Fruit fly (Drosophila melanogaster) whole organism, embryonic: ENCODE measurements around the gene Muc91C.

Experiments
- CG10462 ChIP-seq: fragments of 200-800 bp; sonication (Bioruptor generic); optimal IDR thresholded peaks from 2 replicates; lab custom pipeline; 2016; ENCODE audit warnings: missing biosample characterization, missing genetic modification characterization
- CG10979 ChIP-seq: fragments of 200-800 bp; sonication (Bioruptor generic); optimal IDR thresholded peaks from 2 replicates; lab custom pipeline; 2018; ENCODE audit warnings: missing biosample characterization, mild to moderate bottlenecking, missing genetic modification characterization, moderate library complexity
- CG11504 ChIP-seq: fragments of 200-800 bp; sonication (Bioruptor generic); optimal IDR thresholded peaks from 3 replicates; lab custom pipeline; 2019; ENCODE audit warnings: missing biosample characterization, mild to moderate bottlenecking, missing genetic modification characterization, moderate library complexity
- CG12219 ChIP-seq: fragments of 200-800 bp; sonication (Bioruptor generic); optimal IDR thresholded peaks from 3 replicates; lab custom pipeline; 2018; ENCODE audit warnings: missing biosample characterization, mild to moderate bottlenecking, missing genetic modification characterization
- CG12659 ChIP-seq: fragments of 200-800 bp; sonication (Bioruptor generic); optimal IDR thresholded peaks from 3 replicates; lab custom pipeline; 2017; ENCODE audit warnings: mild to moderate bottlenecking, missing biosample characterization, missing genetic modification reagents, missing genetic modification characterization
- CG14050 ChIP-seq: fragments of 200-800 bp; sonication (Bioruptor generic); IDR thresholded peaks from 3 replicates; pipeline ENCODE4 v1.3.6; 2022; ENCODE audit warnings: missing biosample characterization, missing genetic modification characterization
- CG14667 ChIP-seq: fragments of 200-800 bp; sonication (Bioruptor generic); IDR thresholded peaks from 2 replicates; pipeline ENCODE4 v1.3.6; 2022; ENCODE audit warnings: missing biosample characterization, missing genetic modification characterization
- CG14710 ChIP-seq: fragments of 200-800 bp; sonication (Bioruptor generic); optimal IDR thresholded peaks from 3 replicates; lab custom pipeline; 2019; ENCODE audit warnings: missing biosample characterization, mild to moderate bottlenecking, missing genetic modification characterization, moderate library complexity
- CG14860 ChIP-seq: fragments of 200-800 bp; sonication (Bioruptor generic); IDR thresholded peaks from 3 replicates; pipeline ENCODE4 v1.3.6; 2022; ENCODE audit warnings: missing biosample characterization, missing genetic modification characterization; ENCODE audit not compliant: partially characterized antibody
- CG15696 ChIP-seq: fragments of 200-800 bp; sonication (Bioruptor generic); optimal IDR thresholded peaks from 2 replicates; lab custom pipeline; 2019; ENCODE audit warnings: missing biosample characterization, mild to moderate bottlenecking, missing genetic modification characterization, moderate library complexity
- CG16863 ChIP-seq: fragments of 200-800 bp; sonication (Bioruptor generic); optimal IDR thresholded peaks from 3 replicates; lab custom pipeline; 2016; ENCODE audit warnings: missing biosample characterization, missing genetic modification characterization
- CG17186 ChIP-seq: fragments of 200-800 bp; sonication (Bioruptor generic); optimal IDR thresholded peaks from 3 replicates; lab custom pipeline; 2017; ENCODE audit warnings: missing biosample characterization, missing genetic modification reagents, missing genetic modification characterization
- CG17568 ChIP-seq: fragments of 200-800 bp; sonication (Bioruptor generic); optimal IDR thresholded peaks from 2 replicates; lab custom pipeline; 2018; ENCODE audit warnings: missing biosample characterization, mild to moderate bottlenecking, missing genetic modification characterization, moderate library complexity
- CG17612 ChIP-seq: fragments of 200-800 bp; sonication (Bioruptor generic); IDR thresholded peaks from 2 replicates; pipeline ENCODE4 v1.3.6; 2022; ENCODE audit warnings: missing biosample characterization, missing genetic modification characterization
- CG2199 ChIP-seq: fragments of 200-800 bp; sonication (Bioruptor generic); IDR thresholded peaks from 3 replicates; pipeline ENCODE4 v1.3.6; 2022; ENCODE audit warnings: missing biosample characterization, missing genetic modification characterization
- CG2202 ChIP-seq: fragments of 200-800 bp; sonication (Bioruptor generic); optimal IDR thresholded peaks from 2 replicates; lab custom pipeline; 2018; ENCODE audit warnings: missing biosample characterization, mild to moderate bottlenecking, missing genetic modification characterization
- CG3838 ChIP-seq: fragments of 200-800 bp; sonication (Bioruptor generic); optimal IDR thresholded peaks from 3 replicates; lab custom pipeline; 2016; ENCODE audit warnings: missing biosample characterization, missing genetic modification characterization
- CG4282 ChIP-seq: fragments of 200-800 bp; sonication (Bioruptor generic); optimal IDR thresholded peaks from 2 replicates; lab custom pipeline; 2016; ENCODE audit warnings: missing biosample characterization, missing genetic modification characterization
- CG4328 ChIP-seq: fragments of 200-800 bp; sonication (Bioruptor generic); optimal IDR thresholded peaks from 3 replicates; lab custom pipeline; 2017; ENCODE audit warnings: missing biosample characterization, missing genetic modification reagents, missing genetic modification characterization
- CG7271 ChIP-seq: fragments of 200-800 bp; sonication (Bioruptor generic); optimal IDR thresholded peaks from 2 replicates; lab custom pipeline; 2018; ENCODE audit warnings: missing biosample characterization, mild to moderate bottlenecking, missing genetic modification characterization, moderate library complexity
- CG9932 ChIP-seq: fragments of 200-800 bp; sonication (Bioruptor generic); IDR thresholded peaks from 2 replicates; pipeline ENCODE4 v1.3.6; 2022; ENCODE audit warnings: missing biosample characterization, missing genetic modification characterization
- D ChIP-seq, 2 experiments: fragments of 200-800 bp in 1 of 2; fragments of >200 bp in 1 of 2; sonication (Bioruptor generic) in 1 of 2; optimal IDR thresholded peaks; 2 replicates in 1 of 2; 3 replicates in 1 of 2; lab custom pipeline; 2017; ENCODE audit warnings: mild to moderate bottlenecking in 1 of 2, missing biosample characterization in 1 of 2, missing genetic modification characterization in 1 of 2, missing genetic modification reagents in 1 of 2
- D19B ChIP-seq: fragments of 200-800 bp; sonication (Bioruptor generic); optimal IDR thresholded peaks from 2 replicates; lab custom pipeline; 2017; ENCODE audit warnings: missing biosample characterization, mild to moderate bottlenecking, missing genetic modification characterization
- Dad ChIP-seq: fragments of 200-800 bp; sonication (Bioruptor generic); optimal IDR thresholded peaks from 3 replicates; lab custom pipeline; 2016; ENCODE audit warnings: missing biosample characterization, missing genetic modification characterization
- Dp ChIP-seq: fragments of 200-800 bp; sonication (Bioruptor generic); optimal IDR thresholded peaks from 2 replicates; lab custom pipeline; 2018; ENCODE audit warnings: missing biosample characterization, mild to moderate bottlenecking, missing genetic modification characterization, moderate library complexity
- Drgx ChIP-seq: fragments of 200-800 bp; sonication (Bioruptor generic); IDR thresholded peaks from 2 replicates; pipeline ENCODE4 v1.3.6; 2022; ENCODE audit warnings: missing biosample characterization, missing genetic modification characterization
- E2f1 ChIP-seq: fragments of 200-800 bp; sonication (Bioruptor generic); IDR thresholded peaks from 2 replicates; pipeline ENCODE4 v1.3.6; 2022; ENCODE audit warnings: missing biosample characterization, missing genetic modification characterization
- Fer2 ChIP-seq: fragments of 200-800 bp; sonication (Bioruptor generic); optimal IDR thresholded peaks from 2 replicates; lab custom pipeline; 2018; ENCODE audit warnings: missing biosample characterization, mild to moderate bottlenecking, missing genetic modification characterization, moderate library complexity
- GATAe ChIP-seq: fragments of 200-800 bp; sonication (Bioruptor generic); conservative IDR thresholded peaks from 2 replicates; pipeline ENCODE4 v1.3.6; 2022; ENCODE audit warnings: missing biosample characterization, missing genetic modification characterization
- H2.0 ChIP-seq: fragments of 200-800 bp; sonication (Bioruptor generic); IDR thresholded peaks from 2 replicates; pipeline ENCODE4 v1.3.6; 2022; ENCODE audit warnings: missing biosample characterization, missing genetic modification characterization
- Hand ChIP-seq: fragments of 200-800 bp; sonication (Bioruptor generic); optimal IDR thresholded peaks from 2 replicates; lab custom pipeline; 2017; ENCODE audit warnings: mild to moderate bottlenecking, missing biosample characterization, missing genetic modification reagents, missing genetic modification characterization
- Med ChIP-seq: fragments of 200-800 bp; sonication (Bioruptor generic); peaks from one replicate; lab custom pipeline; 2016; ENCODE audit warnings: missing biosample characterization, missing genetic modification characterization, mild to moderate bottlenecking, inconsistent platforms, moderate library complexity
- Nf-YB ChIP-seq: fragments of 200-800 bp; sonication (Bioruptor generic); optimal IDR thresholded peaks from 3 replicates; lab custom pipeline; 2019; ENCODE audit warnings: missing biosample characterization, mild to moderate bottlenecking, missing genetic modification characterization, moderate library complexity
- Nf-YC ChIP-seq: fragments of 200-800 bp; optimal IDR thresholded peaks from 3 replicates; lab custom pipeline; 2019; ENCODE audit warnings: missing biosample characterization, mild to moderate bottlenecking, missing genetic modification characterization, moderate library complexity
- Oaz ChIP-seq: fragments of 200-800 bp; sonication (Bioruptor generic); IDR thresholded peaks from 2 replicates; pipeline ENCODE4 v1.3.6; 2022; ENCODE audit warnings: missing biosample characterization, missing genetic modification characterization
- Pdp1 ChIP-seq, 2 experiments: fragments of 200-800 bp; sonication (Bioruptor generic); optimal IDR thresholded peaks; 3 replicates each; lab custom pipeline; 2016; ENCODE audit warnings: missing biosample characterization in 2 of 2, missing genetic modification characterization in 2 of 2, mild to moderate bottlenecking in 1 of 2, moderate library complexity in 1 of 2
- Xbp1 ChIP-seq: fragments of 200-800 bp; sonication (Bioruptor generic); optimal IDR thresholded peaks from 3 replicates; lab custom pipeline; 2016; ENCODE audit warnings: missing biosample characterization, mild to moderate bottlenecking, missing genetic modification characterization
- amos ChIP-seq: fragments of 200-800 bp; sonication (Bioruptor generic); IDR thresholded peaks from 2 replicates; pipeline ENCODE4 v1.3.6; 2022; ENCODE audit warnings: missing biosample characterization, missing genetic modification characterization; ENCODE audit not compliant: partially characterized antibody
- dm ChIP-seq: fragments of 200-800 bp; sonication (Bioruptor generic); optimal IDR thresholded peaks from 3 replicates; lab custom pipeline; 2016; ENCODE audit warnings: missing biosample characterization, missing genetic modification characterization
- dmrt11E ChIP-seq: fragments of 200-800 bp; sonication (Bioruptor generic); optimal IDR thresholded peaks from 3 replicates; lab custom pipeline; 2018; ENCODE audit warnings: missing biosample characterization, mild to moderate bottlenecking, missing genetic modification characterization, moderate library complexity
- fd102C ChIP-seq: fragments of 200-800 bp; sonication (Bioruptor generic); optimal IDR thresholded peaks from 2 replicates; lab custom pipeline; 2018; ENCODE audit warnings: missing biosample characterization, mild to moderate bottlenecking, missing genetic modification characterization, moderate library complexity
- insv ChIP-seq, 2 experiments: fragments of 200-800 bp; sonication (Bioruptor generic); optimal IDR thresholded peaks; 3 replicates each; lab custom pipeline; 2016 to 2018; ENCODE audit warnings: missing biosample characterization in 2 of 2, missing genetic modification characterization in 2 of 2
- klu ChIP-seq: fragments of 200-800 bp; sonication (Bioruptor generic); IDR thresholded peaks from 2 replicates; pipeline ENCODE4 v1.3.6; 2022; ENCODE audit warnings: missing biosample characterization, missing genetic modification characterization
- ro ChIP-seq: fragments of 200-800 bp; sonication (Bioruptor generic); IDR thresholded peaks from 2 replicates; pipeline ENCODE4 v1.3.6; 2022; ENCODE audit warnings: missing biosample characterization, missing genetic modification characterization
- sd ChIP-seq: fragments of 200-800 bp; sonication (Bioruptor generic); optimal IDR thresholded peaks from 3 replicates; lab custom pipeline; 2018; ENCODE audit warnings: missing biosample characterization, mild to moderate bottlenecking, missing genetic modification characterization, moderate library complexity
- tgo ChIP-seq: fragments of 200-800 bp; sonication (Bioruptor generic); IDR thresholded peaks from 3 replicates; pipeline ENCODE4 v1.3.6; 2022; ENCODE audit warnings: missing biosample characterization, missing genetic modification characterization
- twi ChIP-seq: fragments of 200-800 bp; optimal IDR thresholded peaks from 2 replicates; lab custom pipeline; 2019; ENCODE audit warnings: missing biosample characterization, mild to moderate bottlenecking, missing genetic modification characterization, moderate library complexity
- unpg ChIP-seq: fragments of 200-800 bp; sonication (Bioruptor generic); optimal IDR thresholded peaks from 3 replicates; lab custom pipeline; 2018; ENCODE audit warnings: missing biosample characterization, mild to moderate bottlenecking, missing genetic modification characterization, moderate library complexity
- z ChIP-seq: fragments of 200-800 bp; sonication (Bioruptor generic); IDR thresholded peaks from 3 replicates; pipeline ENCODE4 v1.3.6; 2022; ENCODE audit warnings: missing biosample characterization, missing genetic modification characterization
- zf30C ChIP-seq: fragments of 200-800 bp; sonication (Bioruptor generic); optimal IDR thresholded peaks from 3 replicates; lab custom pipeline; 2018; ENCODE audit warnings: missing biosample characterization, mild to moderate bottlenecking, missing genetic modification characterization
- zfh1 ChIP-seq: fragments of 200-800 bp; sonication (Bioruptor generic); IDR thresholded peaks from 3 replicates; pipeline ENCODE4 v1.3.6; 2022; ENCODE audit warnings: missing biosample characterization, missing genetic modification characterization

The Muc91C gene

dm6 chr3R:18663525-18663924 lies 29.0 kb downstream of the Muc91C start, which contains the start of the genes Cpsf73 and Gos28 (continued):
- TF ChIP-seq ro (GFP tag; lab: Robert Waterston, UW) (no peak), klu (GFP tag; lab: Robert Waterston, UW) (no peak), CG14710 (tag; lab: Kevin White, UChicago) (peak; percentile 61), CG12219 (no peak), z (GFP tag; lab: Robert Waterston, UW) (no peak), Hand (GFP tag; lab: Kevin White, UChicago) (no peak), CG10462 (GFP tag; lab: Kevin White, UChicago) (no peak), CG11504 (tag; lab: Kevin White, UChicago) (peak; percentile 67), E2f1 (GFP tag; lab: Robert Waterston, UW) (no peak), twi (peak; percentile 3), Pdp1 (GFP tag; optimal IDR thresholded peaks at IDR 0.05; lab: Kevin White, UChicago) (peak; percentile 31 to 33), CG2199 (GFP tag; lab: Robert Waterston, UW) (no peak), CG4328 (no peak), CG12659 (GFP tag; lab: Kevin White, UChicago) (peak; percentile 61), fd102C (GFP tag; lab: Kevin White, UChicago) (no peak), D19B (GFP tag; lab: Kevin White, UChicago) (no peak), CG10979 (tag; lab: Kevin White, UChicago) (peak; percentile 7), Dp (GFP tag; lab: Kevin White, UChicago) (peak; percentile 30), zf30C (GFP tag; lab: Kevin White, UChicago) (no peak), CG14667 (GFP tag; lab: Robert Waterston, UW) (no peak), CG4282 (GFP tag; lab: Kevin White, UChicago) (peak; percentile 12), Nf-YB (GFP tag; lab: Kevin White, UChicago) (no peak), CG17568 (GFP tag; lab: Kevin White, UChicago) (no peak), CG17612 (no peak), CG9932 (GFP tag; lab: Robert Waterston, UW) (no peak), CG17186 (GFP tag; lab: Kevin White, UChicago) (peak; percentile 43), dm (peak; percentile 25), Dad (GFP tag; lab: Kevin White, UChicago) (no peak), sd (tag; lab: Kevin White, UChicago) (no peak), CG15696 (tag; lab: Kevin White, UChicago) (no peak), insv (GFP tag; optimal IDR thresholded peaks at IDR 0.05; lab: Kevin White, UChicago) (no peak), CG2202 (tag; lab: Kevin White, UChicago) (no peak), Nf-YC (tag; lab: Kevin White, UChicago) (peak; percentile 19), H2.0 (GFP tag; lab: Robert Waterston, UW) (no peak), Drgx (GFP tag; lab: Robert Waterston, UW) (no peak), CG16863 (GFP tag; lab: Kevin White, UChicago) (no peak), GATAe (no peak), Fer2 (no peak), CG3838 (GFP tag; lab: Kevin White, UChicago) (no peak), D (optimal IDR thresholded peaks at IDR 0.05; lab: Kevin White, UChicago) (no peak), D (GFP tag; optimal IDR thresholded peaks at IDR 0.05; lab: Kevin White, UChicago) (no peak), Oaz (no peak), Med (GFP tag; lab: Kevin White, UChicago) (peak; percentile 82), zfh1 (GFP tag; lab: Robert Waterston, UW) (0 out of 3 replicates have a peak, but pooled peaks have one; percentile 40), amos (GFP tag; lab: Robert Waterston, UW) (no peak), dmrt11E (tag; lab: Kevin White, UChicago) (peak; percentile 3), tgo (GFP tag; lab: Robert Waterston, UW) (no peak), Xbp1 (GFP tag; lab: Kevin White, UChicago) (peak; percentile 6), CG7271 (tag; lab: Kevin White, UChicago) (peak; percentile 1), unpg (peak; percentile 19), CG14860 (GFP tag; lab: Robert Waterston, UW) (no peak), CG14050 (GFP tag; lab: Robert Waterston, UW) (no peak)
